Fruit fly (Drosophila melanogaster) whole organism, adult: ENCODE data around the gene CG14082.
A peak's percentile ranks its signal among the peaks of the same experiment; 100 is the strongest.

Source experiments
- CG11617 ChIP-seq: fragments of 200-800 bp; sonication (Bioruptor generic); optimal IDR thresholded peaks from 2 replicates; lab custom pipeline; 2017; ENCODE audit warnings: mild to moderate bottlenecking, missing biosample characterization, missing genetic modification reagents, missing genetic modification characterization
- CG33017 ChIP-seq: fragments of 200-800 bp; sonication (Bioruptor generic); optimal IDR thresholded peaks from 2 replicates; lab custom pipeline; 2018; ENCODE audit warnings: missing biosample characterization, mild to moderate bottlenecking, missing genetic modification characterization, moderate library complexity
- CG5204 ChIP-seq: fragments of 200-800 bp; sonication (Bioruptor generic); optimal IDR thresholded peaks from 2 replicates; lab custom pipeline; 2016; ENCODE audit warnings: missing biosample characterization, missing genetic modification characterization
- CG7045 ChIP-seq: fragments of 200-800 bp; sonication (Bioruptor generic); optimal IDR thresholded peaks from 2 replicates; lab custom pipeline; 2017; ENCODE audit warnings: missing biosample characterization, mild to moderate bottlenecking, missing genetic modification characterization
- Crg-1 ChIP-seq: fragments of 200-800 bp; sonication (Bioruptor generic); optimal IDR thresholded peaks from 2 replicates; lab custom pipeline; 2016; ENCODE audit warnings: missing biosample characterization, missing genetic modification characterization
- bab1 ChIP-seq: fragments of 200-800 bp; sonication (Bioruptor generic); optimal IDR thresholded peaks from 3 replicates; lab custom pipeline; 2019; ENCODE audit warnings: missing biosample characterization, mild to moderate bottlenecking, missing genetic modification characterization, moderate library complexity
- cic ChIP-seq: fragments of 200-800 bp; sonication (Bioruptor generic); optimal IDR thresholded peaks from 2 replicates; lab custom pipeline; 2017; ENCODE audit warnings: missing biosample characterization, mild to moderate bottlenecking, missing genetic modification characterization, moderate library complexity
- cnc ChIP-seq, 2 experiments: fragments of >200 bp; optimal IDR thresholded peaks; 2 replicates each; lab custom pipeline; 2017
- kay ChIP-seq: fragments of 200-800 bp; sonication (Bioruptor generic); peaks from one replicate; lab custom pipeline; 2016; ENCODE audit warnings: missing biosample characterization, missing genetic modification characterization, borderline replicate concordance
- ovo ChIP-seq: fragments of 200-800 bp; sonication (Bioruptor generic); optimal IDR thresholded peaks from 2 replicates; lab custom pipeline; 2016; ENCODE audit warnings: missing biosample characterization, missing genetic modification characterization
- pad ChIP-seq: fragments of 200-800 bp; sonication (Bioruptor generic); optimal IDR thresholded peaks from 3 replicates; lab custom pipeline; 2017; ENCODE audit warnings: missing biosample characterization, missing genetic modification characterization, mild to moderate bottlenecking, moderate library complexity, missing genetic modification reagents
- toe ChIP-seq: fragments of 200-800 bp; sonication (Bioruptor generic); optimal IDR thresholded peaks from 2 replicates; lab custom pipeline; 2016; ENCODE audit warnings: missing biosample characterization, missing genetic modification characterization

- no peak for TF ChIP-seq cnc (optimal IDR thresholded peaks at IDR 0.05; lab: Kevin White, UChicago)
- TF ChIP-seq CG11617 = no peak
- no peak for TF ChIP-seq bab1
- peak; percentile 95 for TF ChIP-seq kay (GFP tag; lab: Kevin White, UChicago)
- no peak for TF ChIP-seq CG5204 (GFP tag; lab: Kevin White, UChicago)
- TF ChIP-seq ovo (GFP tag; lab: Kevin White, UChicago) = peak; percentile 14
- no peak for TF ChIP-seq toe (GFP tag; lab: Kevin White, UChicago)
- no peak for TF ChIP-seq Crg-1 (GFP tag; lab: Kevin White, UChicago)
- peak; percentile 88 for TF ChIP-seq cic (GFP tag; lab: Kevin White, UChicago)
- peak; percentile 32 for TF ChIP-seq CG7045 (GFP tag; lab: Kevin White, UChicago)
- no peak for TF ChIP-seq pad (GFP tag; lab: Kevin White, UChicago)
- TF ChIP-seq CG33017 (tag; lab: Kevin White, UChicago) = no peak
Observed at dm6 chr3L:19071173-19071844, 67.5 kb downstream of the CG14082 start.
